Worm (Caenorhabditis elegans): ENCODE results near the gene Y43F8C.15.

ce11 chrV:19744210-19744609 is 33.8 kb upstream of the Y43F8C.15 start:
- TF ChIP-seq nhr-76 (tag; optimal IDR thresholded peaks at IDR 0.05) (no peak), snpc-4 (tag; optimal IDR thresholded peaks at IDR 0.05) (no peak), C04F5.9 (tag; optimal IDR thresholded peaks at IDR 0.05) (no peak), fkh-10 (GFP tag; optimal IDR thresholded peaks at IDR 0.05) (no peak), nhr-12 (tag; optimal IDR thresholded peaks at IDR 0.05) (no peak), nhr-85 (tag) (no peak), unc-62 (GFP tag; optimal IDR thresholded peaks at IDR 0.05) (no peak), lin-15B (tag; optimal IDR thresholded peaks at IDR 0.05) (no peak), ztf-11 (tag; optimal IDR thresholded peaks at IDR 0.05) (no peak), fkh-8 (tag; optimal IDR thresholded peaks at IDR 0.05) (no peak)
